Worm (Caenorhabditis elegans): ENCODE results near the gene acdh-10.

ce11 chrX:17176677-17177076 lies 38.0 kb downstream of the acdh-10 start, which contains the start of gene B0302.4:
- TF ChIP-seq lsy-2 (tag; optimal IDR thresholded peaks at IDR 0.05), result no peak
- TF ChIP-seq lin-13 (tag; optimal IDR thresholded peaks at IDR 0.05), result no peak
- TF ChIP-seq nhr-12 (tag; optimal IDR thresholded peaks at IDR 0.05), result no peak
- no peak for TF ChIP-seq snpc-4 (tag; optimal IDR thresholded peaks at IDR 0.05)
- TF ChIP-seq ceh-39 (tag; optimal IDR thresholded peaks at IDR 0.05), result no peak
- TF ChIP-seq nhr-237 (tag; optimal IDR thresholded peaks at IDR 0.05), result no peak
- no peak for TF ChIP-seq mls-2 (tag; optimal IDR thresholded peaks at IDR 0.05)
- TF ChIP-seq unc-39 (tag; optimal IDR thresholded peaks at IDR 0.05), result no peak

Measured in whole organism, mixed stage, embryonic.